Worm (Caenorhabditis elegans) whole organism, young adult: Measurements from ENCODE around the gene ZK616.1.

Source experiments
- B0261.1 ChIP-seq: sonication (generic microtip); optimal IDR thresholded peaks from 2 replicates; lab custom pipeline; 2016; ENCODE audit warnings: mild to moderate bottlenecking, missing genetic modification characterization, moderate library complexity, missing compliant biosample characterization
- B0336.3 ChIP-seq: fragments of 200-800 bp; sonication (Bioruptor generic); IDR thresholded peaks from 2 replicates; pipeline ENCODE4 v1.3.6; 2022; ENCODE audit warnings: missing genetic modification characterization, missing compliant biosample characterization
- C06A6.2 ChIP-seq: fragments of 200-800 bp; sonication (Bioruptor generic); conservative IDR thresholded peaks from 2 replicates; pipeline ENCODE4 v1.3.6; 2022; ENCODE audit warnings: missing genetic modification characterization, missing compliant biosample characterization
- F23B12.7 ChIP-seq: sonication (generic microtip); optimal IDR thresholded peaks from 2 replicates; lab custom pipeline; 2017; ENCODE audit warnings: missing genetic modification characterization, mild to moderate bottlenecking, missing compliant biosample characterization, antibody characterized with exemption, moderate library complexity; ENCODE audit not compliant: insufficient read depth
- F37B4.10 ChIP-seq: fragments of 200-800 bp; sonication (Bioruptor generic); IDR thresholded peaks from 2 replicates; pipeline ENCODE4 v1.3.6; 2022; ENCODE audit warnings: missing genetic modification characterization, missing compliant biosample characterization
- F57C9.4 ChIP-seq: sonication (generic microtip); optimal IDR thresholded peaks from 2 replicates; lab custom pipeline; 2017; ENCODE audit warnings: mild to moderate bottlenecking, missing genetic modification characterization, missing compliant biosample characterization
- K11D2.4 ChIP-seq: fragments of 200-800 bp; sonication (Bioruptor generic); IDR thresholded peaks from 2 replicates; pipeline ENCODE4 v1.3.6; 2022; ENCODE audit warnings: missing genetic modification reagents, missing genetic modification characterization, missing compliant biosample characterization
- K12H6.12 ChIP-seq: fragments of 200-800 bp; sonication (Bioruptor generic); optimal IDR thresholded peaks from 2 replicates; lab custom pipeline; 2018; ENCODE audit warnings: mild to moderate bottlenecking, missing genetic modification characterization, missing compliant biosample characterization
- Y53G8AR.9 ChIP-seq: fragments of 200-800 bp; sonication (Bioruptor generic); conservative IDR thresholded peaks from 2 replicates; pipeline ENCODE4 v1.3.6; 2022; ENCODE audit warnings: missing genetic modification reagents, missing genetic modification characterization, missing compliant biosample characterization
- Y79H2A.3 ChIP-seq: fragments of 200-800 bp; sonication (Bioruptor generic); conservative IDR thresholded peaks from 2 replicates; pipeline ENCODE4 v1.3.6; 2022; ENCODE audit warnings: missing genetic modification reagents, missing genetic modification characterization, missing compliant biosample characterization
- ZK185.1 ChIP-seq: sonication (generic microtip); optimal IDR thresholded peaks from 2 replicates; lab custom pipeline; 2016; ENCODE audit warnings: mild to moderate bottlenecking, missing genetic modification characterization, missing compliant biosample characterization; ENCODE audit not compliant: poor library complexity, severe bottlenecking
- athp-1 ChIP-seq: sonication (generic microtip); optimal IDR thresholded peaks from 2 replicates; lab custom pipeline; 2017; ENCODE audit warnings: mild to moderate bottlenecking, missing genetic modification characterization, missing compliant biosample characterization
- attf-5 ChIP-seq: fragments of 200-800 bp; sonication (Bioruptor generic); optimal IDR thresholded peaks from 2 replicates; lab custom pipeline; 2018; ENCODE audit warnings: mild to moderate bottlenecking, missing genetic modification characterization, missing compliant biosample characterization
- bed-2 ChIP-seq: fragments of 200-800 bp; sonication (Bioruptor generic); IDR thresholded peaks from 2 replicates; pipeline ENCODE4 v1.3.6; 2022; ENCODE audit warnings: missing genetic modification reagents, missing genetic modification characterization, missing compliant biosample characterization
- ccch-3 ChIP-seq: fragments of 200-800 bp; sonication (Bioruptor generic); optimal IDR thresholded peaks from 2 replicates; lab custom pipeline; 2018; ENCODE audit warnings: mild to moderate bottlenecking, missing genetic modification characterization, missing compliant biosample characterization
- cebp-1 ChIP-seq, 2 experiments: fragments of 200-800 bp in 1 of 2; sonication (Bioruptor generic) in 1 of 2; sonication (generic microtip) in 1 of 2; IDR thresholded peaks in 1 of 2; optimal IDR thresholded peaks in 1 of 2; 2 replicates each; pipeline versions ENCODE4 v1.3.6 to Lab custom; 2017 to 2022; ENCODE audit warnings: missing compliant biosample characterization in 2 of 2, missing genetic modification characterization in 2 of 2, mild to moderate bottlenecking in 1 of 2, missing genetic modification reagents in 1 of 2, moderate library complexity in 1 of 2
- ceh-100 ChIP-seq: fragments of 200-800 bp; sonication (Bioruptor generic); IDR thresholded peaks from 2 replicates; pipeline ENCODE4 v1.3.6; 2022; ENCODE audit warnings: missing genetic modification reagents, missing genetic modification characterization, missing compliant biosample characterization
- ceh-27 ChIP-seq: fragments of 200-800 bp; sonication (Bioruptor generic); optimal IDR thresholded peaks from 2 replicates; lab custom pipeline; 2018; ENCODE audit warnings: mild to moderate bottlenecking, missing genetic modification characterization, moderate library complexity, missing compliant biosample characterization
- ceh-91 ChIP-seq: fragments of 200-800 bp; sonication (Bioruptor generic); IDR thresholded peaks from 2 replicates; pipeline ENCODE4 v1.3.6; 2022; ENCODE audit warnings: missing genetic modification reagents, missing genetic modification characterization, missing compliant biosample characterization
- dox-1 ChIP-seq: fragments of 200-800 bp; sonication (Bioruptor generic); IDR thresholded peaks from 2 replicates; pipeline ENCODE4 v1.3.6; 2022; ENCODE audit warnings: missing genetic modification reagents, missing genetic modification characterization, missing compliant biosample characterization
- dpl-1 ChIP-seq: fragments of 150-350 bp; optimal IDR thresholded peaks from 2 replicates; lab custom pipeline; 2014; ENCODE audit warnings: missing biosample characterization, missing genetic modification reagents, missing genetic modification characterization
- ekl-4 ChIP-seq: fragments of 200-800 bp; sonication (Bioruptor generic); IDR thresholded peaks from 2 replicates; pipeline ENCODE4 v1.3.6; 2022; ENCODE audit warnings: missing genetic modification reagents, missing genetic modification characterization, missing compliant biosample characterization
- hmg-1.2 ChIP-seq: fragments of 200-800 bp; sonication (Bioruptor generic); IDR thresholded peaks from 2 replicates; pipeline ENCODE4 v1.3.6; 2022; ENCODE audit warnings: missing genetic modification reagents, missing genetic modification characterization, missing compliant biosample characterization
- let-607 ChIP-seq, 2 experiments: fragments of 200-800 bp in 1 of 2; sonication (Bioruptor generic) in 1 of 2; sonication (generic microtip) in 1 of 2; optimal IDR thresholded peaks; 2 replicates each; lab custom pipeline; 2016 to 2018; ENCODE audit warnings: mild to moderate bottlenecking in 2 of 2, missing compliant biosample characterization in 2 of 2, missing genetic modification characterization in 2 of 2, moderate library complexity in 2 of 2, missing genotype in 1 of 2
- lin-54 ChIP-seq: fragments of 200-800 bp; sonication (Bioruptor generic); optimal IDR thresholded peaks from 2 replicates; lab custom pipeline; 2018; ENCODE audit warnings: mild to moderate bottlenecking, missing genetic modification characterization, missing compliant biosample characterization
- lsl-1 ChIP-seq: fragments of 200-800 bp; sonication (Bioruptor generic); optimal IDR thresholded peaks from 2 replicates; lab custom pipeline; 2018; ENCODE audit warnings: mild to moderate bottlenecking, missing genetic modification characterization, moderate library complexity, missing compliant biosample characterization
- lsy-27 ChIP-seq: sonication (generic microtip); optimal IDR thresholded peaks from 2 replicates; lab custom pipeline; 2017; ENCODE audit warnings: missing genetic modification characterization, mild to moderate bottlenecking, missing compliant biosample characterization, antibody characterized with exemption, missing genotype, borderline replicate concordance; ENCODE audit not compliant: insufficient read depth
- madf-10 ChIP-seq: sonication (generic microtip); optimal IDR thresholded peaks from 2 replicates; lab custom pipeline; 2016; ENCODE audit warnings: mild to moderate bottlenecking, missing genetic modification characterization, missing compliant biosample characterization
- madf-6 ChIP-seq: fragments of 200-800 bp; sonication (Bioruptor generic); IDR thresholded peaks from 2 replicates; pipeline ENCODE4 v1.3.6; 2022; ENCODE audit warnings: missing genetic modification reagents, missing genetic modification characterization, missing compliant biosample characterization
- madf-8 ChIP-seq: fragments of 200-800 bp; sonication (Bioruptor generic); conservative IDR thresholded peaks from 2 replicates; pipeline ENCODE4 v1.3.6; 2022; ENCODE audit warnings: missing genetic modification reagents, missing genetic modification characterization, missing compliant biosample characterization
- mcd-1 ChIP-seq: fragments of 200-800 bp; sonication (Bioruptor generic); IDR thresholded peaks from 2 replicates; pipeline ENCODE4 v1.3.6; 2022; ENCODE audit warnings: missing genetic modification reagents, missing genetic modification characterization, missing compliant biosample characterization
- nfyb-1 ChIP-seq: fragments of 200-800 bp; sonication (Bioruptor generic); IDR thresholded peaks from 2 replicates; pipeline ENCODE4 v1.3.6; 2022; ENCODE audit warnings: missing genetic modification reagents, missing genetic modification characterization, missing compliant biosample characterization
- pbrm-1 ChIP-seq: fragments of 200-800 bp; sonication (Bioruptor generic); IDR thresholded peaks from 2 replicates; pipeline ENCODE4 v1.3.6; 2022; ENCODE audit warnings: missing genetic modification reagents, missing genetic modification characterization, missing compliant biosample characterization
- snpc-1.1 ChIP-seq: sonication (generic microtip); optimal IDR thresholded peaks from 2 replicates; lab custom pipeline; 2017; ENCODE audit warnings: missing genetic modification characterization, mild to moderate bottlenecking, missing compliant biosample characterization, antibody characterized with exemption, moderate library complexity, missing genotype, missing genetic modification reagents; ENCODE audit not compliant: insufficient read depth
- snpc-1.3 ChIP-seq: sonication (generic microtip); optimal IDR thresholded peaks from 2 replicates; lab custom pipeline; 2017; ENCODE audit warnings: missing genetic modification characterization, mild to moderate bottlenecking, missing compliant biosample characterization, antibody characterized with exemption, moderate library complexity, missing genotype, missing genetic modification reagents; ENCODE audit not compliant: insufficient read depth
- snpc-3.4 ChIP-seq: sonication (generic microtip); optimal IDR thresholded peaks from 2 replicates; lab custom pipeline; 2017; ENCODE audit warnings: missing genetic modification characterization, mild to moderate bottlenecking, missing compliant biosample characterization, antibody characterized with exemption, moderate library complexity, missing genotype, missing genetic modification reagents
- snpc-4 ChIP-seq, 5 experiments: fragments of 150-350 bp in 1 of 5; sonication (generic microtip) in 4 of 5; optimal IDR thresholded peaks; 2 replicates each; lab custom pipeline; 2014 to 2018; ENCODE audit warnings: missing genetic modification characterization in 5 of 5, missing biosample characterization in 3 of 5, antibody characterized with exemption in 2 of 5, mild to moderate bottlenecking in 2 of 5, missing compliant biosample characterization in 2 of 5, missing genotype in 2 of 5, moderate library complexity in 2 of 5, missing genetic modification reagents in 1 of 5
- somi-1 ChIP-seq: fragments of 200-800 bp; sonication (Bioruptor generic); optimal IDR thresholded peaks from 2 replicates; lab custom pipeline; 2018; ENCODE audit warnings: mild to moderate bottlenecking, missing genetic modification characterization, missing compliant biosample characterization
- tbx-9 ChIP-seq: sonication (generic microtip); optimal IDR thresholded peaks from 2 replicates; lab custom pipeline; 2016; ENCODE audit warnings: borderline replicate concordance, missing genetic modification characterization, inconsistent platforms, missing compliant biosample characterization
- tlf-1 ChIP-seq: fragments of 200-800 bp; sonication (Bioruptor generic); optimal IDR thresholded peaks from 2 replicates; lab custom pipeline; 2018; ENCODE audit warnings: mild to moderate bottlenecking, missing genetic modification characterization, missing compliant biosample characterization
- ztf-18 ChIP-seq: sonication (generic microtip); optimal IDR thresholded peaks from 2 replicates; lab custom pipeline; 2016; ENCODE audit warnings: missing genotype, mild to moderate bottlenecking, missing genetic modification characterization, missing compliant biosample characterization
- ztf-6 ChIP-seq: fragments of 200-800 bp; sonication (Bioruptor generic); IDR thresholded peaks from 2 replicates; pipeline ENCODE4 v1.3.6; 2022; ENCODE audit warnings: missing genetic modification reagents, missing genetic modification characterization, missing compliant biosample characterization

ZK616.1 gene

ce11 chrIV:5360533-5360932 is 40.2 kb upstream of the ZK616.1 start, which contains the start of gene F41H10.5:
Gene F41H10.5, plus strand, starts transcription at chrIV:5360907.
- TF ChIP-seq bed-2 (GFP tag; lab: Robert Waterston, UW) (no peak), somi-1 (GFP tag; lab: Kevin White, UChicago) (no peak), Y53G8AR.9 (no peak), cebp-1 (GFP tag; IDR thresholded peaks at IDR 0.05; lab: Robert Waterston, UW) (no peak), cebp-1 (tag; optimal IDR thresholded peaks at IDR 0.05; lab: Kevin White, UChicago) (no peak), B0261.1 (tag; lab: Kevin White, UChicago) (no peak)

DNA sequence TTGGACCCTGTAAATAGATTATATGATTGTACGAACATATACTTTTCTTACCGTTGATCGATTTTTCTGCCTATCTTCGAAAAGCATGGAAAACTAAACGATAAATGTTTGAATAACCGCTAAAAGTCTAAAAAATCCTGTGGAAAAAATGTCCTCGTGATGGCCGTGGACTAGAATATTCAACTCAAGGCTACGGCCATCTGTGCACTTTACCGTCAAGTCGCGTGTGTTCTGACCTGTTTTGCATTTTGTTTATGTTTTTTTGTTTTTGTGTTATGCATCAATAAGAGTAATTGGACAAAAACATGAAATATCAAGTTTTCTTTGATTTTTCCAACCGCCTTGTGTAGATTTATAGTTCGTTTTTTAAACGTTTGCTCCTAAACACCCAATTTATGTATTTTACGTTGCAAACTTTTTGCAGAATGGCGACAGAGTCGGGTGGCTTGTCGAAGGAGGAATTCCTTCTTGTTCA is 36.5 kb upstream of the ZK616.1 start, which contains the start of the genes hda-6 and F41H10.4:
Gene hda-6, minus strand, starts transcription at position 172 of the 475 bp plus-strand sequence.
Gene F41H10.4, plus strand, starts transcription at position 425 of the 475 bp plus-strand sequence.
- peak; percentile 39 for TF ChIP-seq ztf-18 (tag; lab: Kevin White, UChicago)
- peak; percentile 47 for TF ChIP-seq snpc-1.3
- no peak for TF ChIP-seq F37B4.10 (GFP tag; lab: Robert Waterston, UW)
- TF ChIP-seq C06A6.2 (GFP tag; lab: Robert Waterston, UW): no peak
- peak; percentile 64 for TF ChIP-seq athp-1 (tag; lab: Kevin White, UChicago)
- peak; percentile 15 for TF ChIP-seq tlf-1 (GFP tag; lab: Kevin White, UChicago)
- no peak for TF ChIP-seq ztf-6
- no peak for TF ChIP-seq snpc-4 (GFP tag; optimal IDR thresholded peaks at IDR 0.05; lab: Kevin White, UChicago)
- TF ChIP-seq snpc-4 (tag; optimal IDR thresholded peaks at IDR 0.05; lab: Kevin White, UChicago): peak; percentile 33 to 86 (median 68)
- TF ChIP-seq F23B12.7 (tag; lab: Kevin White, UChicago): peak; percentile 4
- TF ChIP-seq K11D2.4 (GFP tag; lab: Robert Waterston, UW): 0 out of 2 replicates have a peak, but pooled peaks have one; percentile 13
- 0 out of 2 replicates have a peak, but pooled peaks have one; percentile 31 for TF ChIP-seq B0336.3 (GFP tag; lab: Robert Waterston, UW)
- peak; percentile 54 for TF ChIP-seq lsl-1
- TF ChIP-seq madf-10 (tag; lab: Kevin White, UChicago): peak; percentile 12
- TF ChIP-seq mcd-1 (GFP tag; lab: Robert Waterston, UW): peak; percentile 77
- TF ChIP-seq K12H6.12 (tag; lab: Kevin White, UChicago): peak; percentile 24
- TF ChIP-seq F57C9.4 (tag; lab: Kevin White, UChicago): no peak
- peak; percentile 40; the same call in 1 of the 2 replicates for TF ChIP-seq nfyb-1 (GFP tag; lab: Robert Waterston, UW)
- TF ChIP-seq ceh-27: peak; percentile 92
- TF ChIP-seq tbx-9: no peak
- 0 out of 2 replicates have a peak, but pooled peaks have one; percentile 11 for TF ChIP-seq ceh-100
- peak in 1 of 2 experiments; percentile 9 for TF ChIP-seq let-607 (tag; optimal IDR thresholded peaks at IDR 0.05; lab: Kevin White, UChicago)
- no peak for TF ChIP-seq cebp-1 (GFP tag; IDR thresholded peaks at IDR 0.05; lab: Robert Waterston, UW)
- peak; percentile 57 for TF ChIP-seq cebp-1 (tag; optimal IDR thresholded peaks at IDR 0.05; lab: Kevin White, UChicago)
- TF ChIP-seq lin-54 (GFP tag; lab: Kevin White, UChicago): peak; percentile 71
- TF ChIP-seq pbrm-1: peak; percentile 31; the same call in 1 of the 2 replicates
- no peak; the same call in 1 of the 2 replicates for TF ChIP-seq hmg-1.2 (GFP tag; lab: Robert Waterston, UW)
- peak; percentile 3 for TF ChIP-seq dpl-1
- TF ChIP-seq ekl-4: peak; percentile 55; the same call in 1 of the 2 replicates
- no peak for TF ChIP-seq madf-8 (GFP tag; lab: Robert Waterston, UW)
- TF ChIP-seq snpc-3.4 (tag; lab: Kevin White, UChicago): peak; percentile 78
- peak; percentile 86 for TF ChIP-seq attf-5
- peak; percentile 4 for TF ChIP-seq lsy-27 (tag; lab: Kevin White, UChicago)
- TF ChIP-seq snpc-1.1 (tag; lab: Kevin White, UChicago): peak; percentile 65
- peak; percentile 59; the same call in 1 of the 2 replicates for TF ChIP-seq madf-6 (GFP tag; lab: Robert Waterston, UW)
- no peak for TF ChIP-seq Y79H2A.3 (GFP tag; lab: Robert Waterston, UW)
- TF ChIP-seq ccch-3 (GFP tag; lab: Kevin White, UChicago): no peak
- peak; percentile 88 for TF ChIP-seq ZK185.1 (tag; lab: Kevin White, UChicago)
- TF ChIP-seq ceh-91 (GFP tag; lab: Robert Waterston, UW): 0 out of 2 replicates have a peak, but pooled peaks have one; percentile 8
- TF ChIP-seq dox-1 (GFP tag; lab: Robert Waterston, UW): peak; percentile 84
